Worm (Caenorhabditis elegans): ENCODE data around the gene M01H9.4.

ce11 chrIV:4448343-4448742 is 34.4 kb downstream of the M01H9.4 start:
- TF ChIP-seq nhr-28 (tag; optimal IDR thresholded peaks at IDR 0.05) (no peak), mxl-3 (GFP tag; optimal IDR thresholded peaks at IDR 0.05) (no peak)
